Fruit fly (Drosophila melanogaster): ENCODE measurements around the gene obst-J.

obst-J gene

DNA sequence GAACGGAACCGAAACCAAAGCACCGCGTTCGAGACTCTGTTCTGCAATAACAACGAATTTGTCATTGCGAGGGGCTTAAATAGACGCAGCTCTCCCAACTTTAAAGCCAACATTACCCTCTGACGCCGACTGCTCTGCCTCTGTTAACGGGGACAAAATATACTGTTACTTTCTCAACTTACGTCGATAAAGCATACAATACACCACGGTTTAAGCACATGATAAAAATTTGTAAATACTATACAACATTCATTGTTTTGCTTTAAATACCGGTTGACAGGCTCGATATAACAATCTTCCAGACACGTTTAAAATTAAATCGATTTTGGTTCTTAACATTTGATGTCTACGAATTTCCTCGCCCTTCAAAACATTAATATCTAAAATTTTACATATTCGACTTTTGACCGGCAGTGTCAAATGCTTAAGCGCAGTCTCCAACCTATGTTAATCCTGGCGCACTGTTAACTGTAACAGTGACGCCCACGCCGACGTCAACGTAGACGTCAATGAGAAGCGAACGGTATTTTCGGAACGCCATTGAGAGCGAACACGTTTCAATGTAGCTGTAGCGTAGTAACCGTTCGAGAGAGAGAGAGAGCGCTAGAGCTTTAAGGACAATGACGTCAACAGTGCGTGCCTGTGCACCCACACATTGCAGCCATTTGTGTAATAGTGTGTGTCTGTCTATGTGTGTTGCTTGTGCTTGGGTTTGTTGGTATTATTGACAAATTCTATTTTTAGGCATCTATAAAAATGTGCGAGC, 27.6 kb downstream of the obst-J start, which contains the start of gene CG14186:
Gene CG14186 (minus strand): TSS at position 51 of the 766 bp plus-strand sequence.
- TF ChIP-seq HLH106 (tag; optimal IDR thresholded peaks at IDR 0.05) (no peak), Myc (optimal IDR thresholded peaks at IDR 0.05) (peak; percentile 39)

DNA sequence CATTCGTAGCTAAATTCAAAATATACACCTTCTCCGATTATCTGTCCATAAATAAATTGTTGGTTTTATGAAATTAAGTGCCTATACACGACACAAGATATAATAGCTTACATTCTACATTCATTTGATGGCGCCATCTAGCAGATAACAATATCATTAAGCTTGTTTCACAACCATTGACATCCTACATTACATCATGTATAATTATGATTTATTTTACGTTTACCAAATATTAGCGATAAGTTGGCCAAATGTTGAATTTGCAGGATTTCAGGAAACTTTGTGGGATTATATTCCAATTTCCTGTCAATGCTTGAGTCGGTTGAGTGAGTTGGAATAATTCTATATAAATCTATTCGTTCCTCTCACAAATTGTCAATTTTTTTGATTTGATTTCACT, 34.2 kb downstream of the obst-J start:
- TF ChIP-seq Vsx2 (GFP tag; optimal IDR thresholded peaks at IDR 0.05; ENCODE audit: partially characterized antibody) (peak; percentile 7), h (GFP tag; optimal IDR thresholded peaks at IDR 0.05) (no peak)

DNA sequence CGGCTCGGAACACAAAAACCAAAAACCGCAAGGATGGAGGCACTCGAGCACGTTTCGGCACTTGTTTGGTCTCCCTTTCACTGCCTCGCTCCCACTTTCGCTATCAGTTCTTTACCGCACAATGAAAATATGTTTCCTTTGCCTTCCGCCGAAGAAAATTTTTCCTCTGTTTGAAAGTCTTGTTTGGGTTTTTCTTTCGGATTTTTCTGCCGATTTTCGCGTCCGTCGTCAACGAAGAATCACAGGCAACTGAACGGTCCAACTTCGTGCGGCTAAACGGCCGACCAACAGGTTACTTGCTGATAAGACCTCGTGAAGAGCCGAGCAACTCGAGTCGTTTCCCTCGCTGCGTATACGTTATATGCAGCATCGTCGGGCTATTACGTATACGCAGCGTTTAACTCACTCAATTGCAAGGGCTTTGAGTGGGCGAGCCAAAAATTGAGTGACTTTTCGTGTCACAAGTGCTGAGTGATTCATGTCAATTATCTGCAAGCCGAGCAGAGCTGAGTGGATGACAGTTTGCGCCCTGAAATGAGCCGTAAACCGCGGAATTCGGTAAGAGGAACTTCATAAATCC, 42.7 kb downstream of the obst-J start, which contains the start of gene sNPF-R:
Gene sNPF-R (minus strand): TSS at position 253 of the 580 bp plus-strand sequence.
- TF ChIP-seq ey (GFP tag; optimal IDR thresholded peaks at IDR 0.05) (no peak), HLH106 (tag; optimal IDR thresholded peaks at IDR 0.05) (no peak), brk (GFP tag; optimal IDR thresholded peaks at IDR 0.05) (no peak), tai (GFP tag; optimal IDR thresholded peaks at IDR 0.05) (no peak), Dfd (GFP tag; optimal IDR thresholded peaks at IDR 0.05) (no peak), N (GFP tag; optimal IDR thresholded peaks at IDR 0.05) (no peak), dl (GFP tag; optimal IDR thresholded peaks at IDR 0.05; ENCODE audit: insufficient read depth in 1 of 2, partially characterized antibody in 2 of 2) (no peak), Sp1 (GFP tag; optimal IDR thresholded peaks at IDR 0.05) (no peak), h (GFP tag; optimal IDR thresholded peaks at IDR 0.05) (no peak), Hr78 (GFP tag; optimal IDR thresholded peaks at IDR 0.05) (no peak), foxo (GFP tag; optimal IDR thresholded peaks at IDR 0.05) (no peak), jim (GFP tag; optimal IDR thresholded peaks at IDR 0.05) (no peak), Abd-B (GFP tag; optimal IDR thresholded peaks at IDR 0.05) (no peak), OdsH (GFP tag; optimal IDR thresholded peaks at IDR 0.05) (no peak), Myc (optimal IDR thresholded peaks at IDR 0.05) (no peak)

DNA sequence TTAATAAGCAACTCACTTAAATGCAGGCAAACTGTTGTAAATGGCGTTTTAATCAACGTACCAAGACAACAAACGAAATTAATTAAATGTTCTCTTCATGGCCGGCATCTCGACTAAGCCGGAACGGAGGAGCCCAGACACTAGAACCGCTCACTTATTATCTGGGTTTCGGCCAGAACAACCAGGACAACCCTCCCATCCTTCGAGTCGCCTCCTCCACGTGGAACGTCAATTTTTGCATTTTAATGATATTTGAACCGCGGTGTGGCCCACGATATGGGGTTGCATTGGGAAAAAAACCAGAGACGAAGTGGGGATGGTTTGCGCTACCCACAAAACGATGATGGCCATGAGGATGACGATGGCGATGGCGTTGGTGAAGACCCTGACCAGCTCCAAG, 46.5 kb downstream of the obst-J start:
- TF ChIP-seq br (GFP tag; optimal IDR thresholded peaks at IDR 0.05) (no peak), rgr (GFP tag; optimal IDR thresholded peaks at IDR 0.05) (no peak), Hnf4 (GFP tag; optimal IDR thresholded peaks at IDR 0.05) (no peak)

Measured in whole organism, wandering third instar larva.